Fruit fly (Drosophila melanogaster): ENCODE results near the gene CG11458.

DNA sequence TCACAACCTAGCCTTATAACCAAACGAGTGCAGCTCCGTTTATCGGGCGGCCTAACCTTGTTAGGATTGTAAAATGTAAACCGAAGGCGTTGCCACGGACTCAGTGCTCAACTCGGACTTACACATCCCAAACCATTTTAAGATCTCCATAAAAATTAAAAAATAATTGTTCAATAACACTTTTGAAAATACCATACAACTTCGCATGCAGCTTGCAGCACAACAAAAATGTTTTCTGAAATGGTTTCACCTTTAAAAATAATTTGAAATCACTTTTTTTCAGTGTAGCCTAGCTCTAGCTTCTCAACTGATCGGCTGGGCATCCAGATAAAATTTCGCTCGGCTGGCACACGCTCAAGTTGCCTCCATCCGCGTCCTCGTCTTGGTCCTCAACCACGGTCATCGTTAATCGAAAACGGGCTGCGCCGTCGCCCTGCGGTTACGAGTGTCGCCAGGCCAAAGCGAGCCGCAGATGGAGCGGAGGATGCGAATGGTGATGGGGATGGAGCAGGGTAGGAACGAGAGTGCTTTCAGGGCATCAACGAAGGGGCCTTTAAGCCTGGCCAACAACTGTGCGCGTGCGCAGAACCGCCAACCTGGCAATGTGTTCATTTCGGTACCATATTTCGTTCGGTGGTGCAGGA, 46.0 kb downstream of the CG11458 start:
- TF ChIP-seq CTCF (optimal IDR thresholded peaks at IDR 0.05) (no peak), CG8478 (optimal IDR thresholded peaks at IDR 0.05) (no peak)
